Fruit fly (Drosophila melanogaster): Measurements from ENCODE around the gene CG12498.

The CG12498 gene

DNA sequence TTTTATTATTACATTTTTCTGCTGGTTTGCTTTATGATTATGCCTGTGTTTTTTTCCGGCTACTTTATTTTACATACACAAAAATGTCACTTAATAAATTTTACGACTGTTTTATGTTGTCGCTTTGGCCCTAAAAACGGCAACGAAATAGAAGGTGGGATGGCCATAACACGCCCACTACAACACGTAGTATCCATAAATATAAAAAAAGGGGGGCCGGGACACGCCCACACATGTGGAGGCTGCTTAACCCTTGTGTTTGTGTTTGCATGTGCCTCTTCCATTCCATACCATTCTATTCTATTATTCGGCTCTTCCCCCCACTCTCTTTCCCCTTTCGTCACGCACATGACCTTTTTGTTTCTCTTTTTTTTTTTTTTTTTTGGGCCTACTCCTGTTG lies 2.0 kb downstream of the CG12498 start:
- TF ChIP-seq noc (tag; optimal IDR thresholded peaks at IDR 0.05), result no peak

DNA sequence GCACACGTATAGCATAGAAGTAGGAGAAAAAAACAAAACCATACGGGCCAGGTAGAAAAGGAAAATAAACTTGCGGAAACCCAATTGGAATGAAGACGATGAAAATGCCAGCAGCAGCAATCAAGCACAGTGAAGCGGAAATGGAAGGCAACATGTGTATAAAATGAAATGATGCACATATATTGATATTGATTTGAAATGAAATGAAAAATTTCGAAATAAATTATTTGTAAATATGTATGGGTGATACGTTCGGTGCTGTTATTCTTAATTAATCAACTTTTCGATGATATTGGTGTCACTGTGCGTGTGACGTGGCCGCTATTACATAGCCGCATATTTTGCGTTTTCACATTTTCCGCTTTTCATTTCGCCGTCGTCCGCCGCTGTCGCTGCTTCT lies 3.4 kb downstream of the CG12498 start:
- no peak for TF ChIP-seq noc (tag; optimal IDR thresholded peaks at IDR 0.05)

DNA sequence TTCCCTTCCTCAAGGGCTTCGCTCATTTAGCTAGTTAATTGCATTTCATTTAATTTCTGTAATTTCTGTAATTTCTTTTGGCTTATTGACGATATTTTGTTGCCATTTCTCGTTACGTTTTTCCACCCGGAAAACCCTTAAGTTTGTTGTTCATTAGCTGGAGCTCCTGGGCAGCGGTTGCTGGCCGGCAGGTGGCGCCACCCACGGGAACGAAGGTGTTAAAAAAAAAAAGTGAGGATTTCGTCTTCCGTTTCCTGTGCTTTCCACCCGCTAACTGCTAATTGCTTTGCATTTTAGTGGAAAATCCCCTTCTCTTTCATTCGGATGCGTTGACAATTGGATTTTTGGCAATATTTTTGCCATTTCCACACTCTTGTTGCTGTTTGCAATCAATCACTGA lies 4.7 kb downstream of the CG12498 start:
- TF ChIP-seq noc (tag; optimal IDR thresholded peaks at IDR 0.05), result no peak
